Fruit fly (Drosophila melanogaster): Measurements from ENCODE around the gene CG2260.
A peak's percentile ranks its signal among the peaks of the same experiment; 100 is the strongest.

Gene CG2260

DNA sequence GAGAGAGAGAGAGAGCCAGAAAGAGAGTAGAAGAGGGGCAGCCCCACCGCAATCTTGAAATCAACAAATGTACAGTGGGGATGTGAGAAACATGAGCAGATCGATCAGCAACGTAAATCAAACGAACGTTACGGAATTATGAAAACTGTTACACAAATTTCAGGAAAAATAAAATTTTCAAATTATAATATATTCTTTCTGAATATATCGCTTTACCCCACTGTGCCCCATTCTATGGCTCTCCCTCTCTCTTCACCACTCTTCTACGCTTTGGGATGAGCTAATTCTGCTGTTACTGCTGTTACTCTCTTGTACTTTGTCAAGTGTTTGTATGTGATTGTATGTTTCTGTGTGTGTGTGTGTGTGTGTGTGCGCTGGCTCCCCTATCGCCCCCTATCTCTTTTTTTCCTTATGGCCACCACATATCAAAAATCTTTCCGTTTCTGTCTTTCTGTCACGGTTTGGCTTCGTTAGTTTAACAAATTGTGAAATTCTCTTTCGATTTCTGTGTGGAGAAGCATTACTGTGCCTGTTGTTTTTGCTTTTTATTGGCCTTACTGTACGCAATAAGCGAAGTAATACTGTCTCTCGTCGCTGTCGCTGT is 29.8 kb downstream of the CG2260 start (continued):
- TF ChIP-seq cad (GFP tag; optimal IDR thresholded peaks at IDR 0.05) (no peak), CG8944 (GFP tag; optimal IDR thresholded peaks at IDR 0.05) (peak; percentile 75), ase (GFP tag; IDR thresholded peaks at IDR 0.05) (peak; percentile 99), tio (GFP tag; optimal IDR thresholded peaks at IDR 0.05) (peak; percentile 87), chn (GFP tag; optimal IDR thresholded peaks at IDR 0.05) (peak; percentile 89), CG11398 (GFP tag; optimal IDR thresholded peaks at IDR 0.05) (peak; percentile 37), TFAM (GFP tag; optimal IDR thresholded peaks at IDR 0.05) (peak; percentile 67), D19B (GFP tag; optimal IDR thresholded peaks at IDR 0.05) (peak; percentile 90), ab (GFP tag; optimal IDR thresholded peaks at IDR 0.05) (peak; percentile 93), lola (GFP tag; optimal IDR thresholded peaks at IDR 0.05) (peak in 2 of 3 experiments; percentile 17 to 87), ken (GFP tag; IDR thresholded peaks at IDR 0.05) (peak; percentile 99), CG42726 (GFP tag; IDR thresholded peaks at IDR 0.05; ENCODE audit: partially characterized antibody) (no peak), CG1647 (GFP tag; optimal IDR thresholded peaks at IDR 0.05) (peak; percentile 91), chif (GFP tag; optimal IDR thresholded peaks at IDR 0.05) (peak; percentile 88 to 90), GATAe (GFP tag; conservative IDR thresholded peaks at IDR 0.05) (peak; percentile 92), en (GFP tag; optimal IDR thresholded peaks at IDR 0.05) (peak; percentile 76), Bteb2 (GFP tag; optimal IDR thresholded peaks at IDR 0.05) (peak; percentile 92), unc-4 (GFP tag; IDR thresholded peaks at IDR 0.05; ENCODE audit: partially characterized antibody) (0 out of 2 replicates have a peak, but pooled peaks have one; percentile 24), Scr (GFP tag; IDR thresholded peaks at IDR 0.05; ENCODE audit: partially characterized antibody) (no peak; the same call in 1 of the 2 replicates), crc (GFP tag; optimal IDR thresholded peaks at IDR 0.05) (peak; percentile 75), peb (GFP tag; IDR thresholded peaks at IDR 0.05) (peak; percentile 96), CG10209 (GFP tag; optimal IDR thresholded peaks at IDR 0.05) (peak; percentile 96), HLH54F (GFP tag; optimal IDR thresholded peaks at IDR 0.05) (peak; percentile 86), Lhr (GFP tag; optimal IDR thresholded peaks at IDR 0.05) (peak; percentile 78), CG11247 (GFP tag; IDR thresholded peaks at IDR 0.05) (peak; percentile 99), CG13894 (tag; optimal IDR thresholded peaks at IDR 0.05) (peak; percentile 93), CG12219 (GFP tag; optimal IDR thresholded peaks at IDR 0.05) (peak; percentile 96), esg (GFP tag; conservative IDR thresholded peaks at IDR 0.05) (peak; percentile 98), CG16779 (GFP tag; IDR thresholded peaks at IDR 0.05) (peak; percentile 96), CG10959 (GFP tag; IDR thresholded peaks at IDR 0.05) (peak; percentile 95), chinmo (GFP tag; IDR thresholded peaks at IDR 0.05; ENCODE audit: partially characterized antibody) (peak; percentile 86; the same call in 2 of the 4 replicates), HLH3B (GFP tag; IDR thresholded peaks at IDR 0.05) (peak; percentile 99), CG34376 (GFP tag; optimal IDR thresholded peaks at IDR 0.05) (peak; percentile 95), NFAT (GFP tag; IDR thresholded peaks at IDR 0.05) (peak; percentile 98), CG34224 (GFP tag; IDR thresholded peaks at IDR 0.05; ENCODE audit: partially characterized antibody) (peak; percentile 67; the same call in 2 of the 3 replicates), CG10565 (GFP tag; optimal IDR thresholded peaks at IDR 0.05) (peak; percentile 74), CG14050 (GFP tag; IDR thresholded peaks at IDR 0.05) (peak; percentile 98), org-1 (GFP tag; optimal IDR thresholded peaks at IDR 0.05) (peak; percentile 94), h (optimal IDR thresholded peaks at IDR 0.05) (no peak), Dbx (GFP tag; IDR thresholded peaks at IDR 0.05) (peak; percentile 98), MESR4 (GFP tag; optimal IDR thresholded peaks at IDR 0.05) (peak; percentile 42), CG32767 (GFP tag; IDR thresholded peaks at IDR 0.05) (peak; percentile 97), Dll (GFP tag; IDR thresholded peaks at IDR 0.05; ENCODE audit: partially characterized antibody) (peak; percentile 67; the same call in 3 of the 4 replicates), hkb (optimal IDR thresholded peaks at IDR 0.05) (no peak), hkb (GFP tag; IDR thresholded peaks at IDR 0.05) (peak; percentile 99), corto (GFP tag; optimal IDR thresholded peaks at IDR 0.05) (peak; percentile 95), Taf1 (GFP tag; IDR thresholded peaks at IDR 0.05) (peak; percentile 98), klu (GFP tag; IDR thresholded peaks at IDR 0.05) (peak; percentile 95), sr (GFP tag; IDR thresholded peaks at IDR 0.05) (peak; percentile 96), pros (GFP tag; optimal IDR thresholded peaks at IDR 0.05) (peak; percentile 74)

All from whole organism, embryonic.